Worm (Caenorhabditis elegans) whole organism, L1 larva: Measurements from ENCODE around the gene nspb-1.

ENCODE experiments used
- ces-1 ChIP-seq: fragments of 150-350 bp; optimal IDR thresholded peaks from 2 replicates; lab custom pipeline; 2014; ENCODE audit warnings: missing biosample characterization, missing genetic modification reagents, missing genetic modification characterization
- elt-3 ChIP-seq, 6 experiments: fragments of 150-350 bp in 1 of 6; sonication (generic microtip); optimal IDR thresholded peaks; 2 replicates each; lab custom pipeline; 2017 to 2018; ENCODE audit warnings: missing biosample characterization in 6 of 6, missing genetic modification characterization in 6 of 6, inconsistent platforms in 1 of 6
- fos-1 ChIP-seq: fragments of 150-350 bp; optimal IDR thresholded peaks from 2 replicates; lab custom pipeline; 2014; ENCODE audit warnings: missing biosample characterization, missing genetic modification characterization
- lin-39 ChIP-seq: fragments of 150-350 bp; optimal IDR thresholded peaks from 2 replicates; lab custom pipeline; 2014; ENCODE audit warnings: missing biosample characterization, missing genetic modification reagents, missing genetic modification characterization
- lsy-2 ChIP-seq, 2 experiments: fragments of 150-350 bp; optimal IDR thresholded peaks; 2 replicates each; lab custom pipeline; 2014; ENCODE audit warnings: missing biosample characterization in 2 of 2, missing genetic modification characterization in 2 of 2
- nhr-12 ChIP-seq: sonication (generic microtip); optimal IDR thresholded peaks from 2 replicates; lab custom pipeline; 2017; ENCODE audit warnings: missing biosample characterization, missing genetic modification characterization
- nhr-76 ChIP-seq: sonication (generic microtip); optimal IDR thresholded peaks from 2 replicates; lab custom pipeline; 2017; ENCODE audit warnings: missing biosample characterization, missing genetic modification characterization
- snpc-4 ChIP-seq: fragments of 150-350 bp; optimal IDR thresholded peaks from 2 replicates; lab custom pipeline; 2014; ENCODE audit warnings: missing biosample characterization, missing genetic modification characterization
- unc-62 ChIP-seq: fragments of 150-350 bp; optimal IDR thresholded peaks from 2 replicates; lab custom pipeline; 2014; ENCODE audit warnings: missing biosample characterization, missing genetic modification reagents, missing genetic modification characterization

ce11 chrIV:6605863-6606262, 15.0 kb upstream of the nspb-1 start, which contains the start of gene nstp-2:
- TF ChIP-seq nhr-76 = no peak
- no peak for TF ChIP-seq unc-62
- no peak for TF ChIP-seq nhr-12
- no peak for TF ChIP-seq ces-1 (GFP tag; lab: Kevin White, UChicago)
- no peak for TF ChIP-seq snpc-4 (tag; lab: Kevin White, UChicago)
- TF ChIP-seq elt-3 (tag; optimal IDR thresholded peaks at IDR 0.05; lab: Kevin White, UChicago) = no peak
- TF ChIP-seq lsy-2 (tag; optimal IDR thresholded peaks at IDR 0.05; lab: Kevin White, UChicago) = no peak
- no peak for TF ChIP-seq fos-1
- no peak for TF ChIP-seq lin-39 (tag; lab: Kevin White, UChicago)
